Fruit fly (Drosophila melanogaster): Measurements from ENCODE around the gene CG3168.

dm6 chrX:6779609-6780139, 39.9 kb upstream of the CG3168 start, which contains the start of gene shf:
- TF ChIP-seq CG18619 (GFP tag; optimal IDR thresholded peaks at IDR 0.05) (no peak), CG17568 (GFP tag; optimal IDR thresholded peaks at IDR 0.05) (no peak), corto (GFP tag; optimal IDR thresholded peaks at IDR 0.05) (no peak), Stat92E (GFP tag; optimal IDR thresholded peaks at IDR 0.05) (no peak), CG33557 (GFP tag; optimal IDR thresholded peaks at IDR 0.05) (no peak), pnt (GFP tag; optimal IDR thresholded peaks at IDR 0.05) (no peak)

Data from whole organism, embryonic.